Fruit fly (Drosophila melanogaster): Measurements from ENCODE around the gene cup.
A peak's percentile ranks its signal among the peaks of the same experiment; 100 is the strongest.

DNA sequence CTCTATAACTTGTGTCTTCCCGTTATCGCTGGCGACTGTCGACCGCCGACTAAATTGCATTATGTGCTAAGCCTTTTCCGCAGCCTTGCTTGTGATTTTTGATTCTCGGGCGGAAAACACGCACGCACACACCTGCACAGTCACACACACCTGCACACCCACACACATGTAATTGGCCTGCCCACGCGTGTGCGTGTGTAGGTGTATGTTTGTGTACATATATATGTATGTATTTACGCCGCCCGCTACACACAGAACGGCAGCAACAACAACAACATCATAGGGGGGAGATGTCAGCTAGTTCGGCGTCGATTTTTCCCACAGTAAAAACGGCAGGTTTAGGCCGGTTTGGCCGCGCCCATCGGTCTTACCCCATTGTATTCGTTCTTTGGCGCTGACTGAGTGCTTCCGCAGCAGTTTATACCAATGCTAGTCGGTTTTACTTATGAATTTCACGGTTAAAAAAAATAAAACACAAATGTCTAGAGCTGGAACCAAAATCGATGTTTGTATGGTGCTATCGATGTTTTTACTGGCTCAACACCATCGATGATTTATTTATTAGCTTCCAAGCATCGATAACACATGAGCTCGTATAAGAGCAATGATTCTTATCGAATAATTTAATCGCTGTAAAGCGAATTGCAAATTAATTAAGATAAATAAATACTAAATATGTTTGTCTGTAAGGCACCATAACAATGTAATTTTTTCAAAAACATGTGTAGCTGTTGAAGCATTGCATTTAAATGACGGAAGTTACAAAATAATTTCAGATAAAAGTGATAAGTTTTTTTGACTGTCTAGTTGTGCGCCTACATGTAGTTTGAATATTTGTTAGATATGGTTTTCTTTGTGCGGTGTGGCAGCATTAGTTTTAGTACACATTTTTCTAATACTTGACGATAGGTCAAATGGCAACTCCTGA, 59.6 kb downstream of the cup start, which contains the start of gene homer:
- TF ChIP-seq Pif1A (GFP tag; optimal IDR thresholded peaks at IDR 0.05) (no peak), CG8301 (tag; optimal IDR thresholded peaks at IDR 0.05) (no peak), CG32121 (GFP tag; IDR thresholded peaks at IDR 0.05) (peak; percentile 14; the same call in 1 of the 2 replicates), EcR (GFP tag; optimal IDR thresholded peaks at IDR 0.05) (peak; percentile 9), CG13204 (GFP tag; optimal IDR thresholded peaks at IDR 0.05) (no peak), CG9948 (tag; optimal IDR thresholded peaks at IDR 0.05) (no peak)
